Worm (Caenorhabditis elegans) whole organism, L1 larva: Measurements from ENCODE around the gene C34C6.10.
A peak's percentile ranks its signal among the peaks of the same experiment; 100 is the strongest.

Experiments used
- C16A3.4 ChIP-seq: fragments of 150-350 bp; optimal IDR thresholded peaks from 2 replicates; lab custom pipeline; 2014; ENCODE audit warnings: missing biosample characterization, missing genetic modification characterization
- Y116A8C.19 ChIP-seq: sonication (generic microtip); optimal IDR thresholded peaks from 2 replicates; lab custom pipeline; 2016; ENCODE audit warnings: missing compliant biosample characterization, missing genetic modification characterization, borderline replicate concordance
- alr-1 ChIP-seq: fragments of 200-800 bp; sonication (Bioruptor generic); optimal IDR thresholded peaks from 2 replicates; lab custom pipeline; 2018; ENCODE audit warnings: borderline replicate concordance, mild to moderate bottlenecking, missing genetic modification characterization, missing compliant biosample characterization
- ceh-63 ChIP-seq: fragments of 200-800 bp; sonication (Bioruptor generic); optimal IDR thresholded peaks from 2 replicates; lab custom pipeline; 2018; ENCODE audit warnings: mild to moderate bottlenecking, missing genetic modification characterization, missing compliant biosample characterization
- ceh-8 ChIP-seq: fragments of 200-800 bp; sonication (Bioruptor generic); optimal IDR thresholded peaks from 2 replicates; lab custom pipeline; 2018; ENCODE audit warnings: mild to moderate bottlenecking, missing genetic modification characterization, moderate library complexity, missing compliant biosample characterization
- ceh-88 ChIP-seq: fragments of 200-800 bp; sonication (Bioruptor generic); IDR thresholded peaks from 2 replicates; pipeline ENCODE4 v1.3.6; 2022; ENCODE audit warnings: missing genetic modification characterization, missing compliant biosample characterization
- ces-1 ChIP-seq: fragments of 150-350 bp; optimal IDR thresholded peaks from 2 replicates; lab custom pipeline; 2014; ENCODE audit warnings: missing biosample characterization, missing genetic modification reagents, missing genetic modification characterization
- dpl-1 ChIP-seq, 3 experiments: fragments of 150-350 bp in 2 of 3; sonication (generic microtip) in 1 of 3; optimal IDR thresholded peaks; 2 replicates each; lab custom pipeline; 2014 to 2017; ENCODE audit warnings: missing biosample characterization in 3 of 3, missing genetic modification characterization in 3 of 3, missing genetic modification reagents in 3 of 3
- efl-1 ChIP-seq, 4 experiments: fragments of 150-350 bp; optimal IDR thresholded peaks in 3 of 4; peaks in 1 of 4; 1 replicate in 1 of 4; 2 replicates in 3 of 4; lab custom pipeline; 2014; ENCODE audit warnings: missing biosample characterization in 2 of 4, missing genetic modification characterization in 2 of 4, missing genetic modification reagents in 2 of 4
- efl-3 ChIP-seq: fragments of 200-800 bp; sonication (Bioruptor generic); optimal IDR thresholded peaks from 2 replicates; lab custom pipeline; 2018; ENCODE audit warnings: mild to moderate bottlenecking, missing genetic modification characterization, missing compliant biosample characterization
- elt-2 ChIP-seq: sonication (generic microtip); optimal IDR thresholded peaks from 2 replicates; lab custom pipeline; 2016; ENCODE audit warnings: missing genetic modification characterization, mild to moderate bottlenecking, inconsistent platforms, missing compliant biosample characterization, missing genetic modification reagents
- elt-3 ChIP-seq, 6 experiments: fragments of 150-350 bp in 1 of 6; sonication (generic microtip); optimal IDR thresholded peaks; 2 replicates each; lab custom pipeline; 2017 to 2018; ENCODE audit warnings: missing biosample characterization in 6 of 6, missing genetic modification characterization in 6 of 6, inconsistent platforms in 1 of 6
- ets-5 ChIP-seq: fragments of 200-800 bp; sonication (Bioruptor generic); IDR thresholded peaks from 2 replicates; pipeline ENCODE4 v1.3.6; 2022; ENCODE audit warnings: missing genetic modification characterization, missing compliant biosample characterization
- fkh-10 ChIP-seq: sonication (generic microtip); optimal IDR thresholded peaks from 2 replicates; lab custom pipeline; 2017; ENCODE audit warnings: missing biosample characterization, missing genetic modification reagents, missing genetic modification characterization
- grh-1 ChIP-seq: fragments of 200-800 bp; sonication (Bioruptor generic); IDR thresholded peaks from 2 replicates; pipeline ENCODE4 v1.3.6; 2022; ENCODE audit warnings: missing genetic modification reagents, missing genetic modification characterization, missing compliant biosample characterization
- irx-1 ChIP-seq: sonication (generic microtip); optimal IDR thresholded peaks from 2 replicates; lab custom pipeline; 2016; ENCODE audit warnings: missing genetic modification characterization, missing compliant biosample characterization
- jun-1 ChIP-seq: fragments of 150-350 bp; optimal IDR thresholded peaks from 2 replicates; lab custom pipeline; 2014; ENCODE audit warnings: missing biosample characterization, missing genetic modification reagents, missing genetic modification characterization
- lin-13 ChIP-seq: fragments of 150-350 bp; optimal IDR thresholded peaks from 2 replicates; lab custom pipeline; 2014; ENCODE audit warnings: missing biosample characterization, missing genetic modification reagents, missing genetic modification characterization
- lin-15B ChIP-seq: fragments of 150-350 bp; sonication (generic microtip); optimal IDR thresholded peaks from 3 replicates; lab custom pipeline; 2014; ENCODE audit warnings: missing biosample characterization, missing genetic modification characterization
- lin-39 ChIP-seq: fragments of 150-350 bp; optimal IDR thresholded peaks from 2 replicates; lab custom pipeline; 2014; ENCODE audit warnings: missing biosample characterization, missing genetic modification reagents, missing genetic modification characterization
- lir-3 ChIP-seq: sonication (generic microtip); optimal IDR thresholded peaks from 2 replicates; lab custom pipeline; 2016; ENCODE audit warnings: mild to moderate bottlenecking, missing genetic modification characterization, moderate library complexity, missing compliant biosample characterization; ENCODE audit not compliant: poor library complexity
- lsy-2 ChIP-seq, 2 experiments: fragments of 150-350 bp; optimal IDR thresholded peaks; 2 replicates each; lab custom pipeline; 2014; ENCODE audit warnings: missing biosample characterization in 2 of 2, missing genetic modification characterization in 2 of 2
- mab-9 ChIP-seq: fragments of 200-800 bp; sonication (Bioruptor generic); IDR thresholded peaks from 2 replicates; pipeline ENCODE4 v1.3.6; 2022; ENCODE audit warnings: missing genetic modification reagents, missing genetic modification characterization, missing compliant biosample characterization
- mef-2 ChIP-seq: fragments of 150-350 bp; optimal IDR thresholded peaks from 2 replicates; lab custom pipeline; 2014; ENCODE audit warnings: missing biosample characterization, missing genetic modification characterization
- mep-1 ChIP-seq: fragments of 150-350 bp; optimal IDR thresholded peaks from 2 replicates; lab custom pipeline; 2014; ENCODE audit warnings: missing biosample characterization, missing genetic modification characterization
- nhr-11 ChIP-seq: fragments of 150-350 bp; optimal IDR thresholded peaks from 2 replicates; lab custom pipeline; 2014; ENCODE audit warnings: missing biosample characterization, missing genetic modification characterization
- nhr-12 ChIP-seq: sonication (generic microtip); optimal IDR thresholded peaks from 2 replicates; lab custom pipeline; 2017; ENCODE audit warnings: missing biosample characterization, missing genetic modification characterization
- nhr-19 ChIP-seq: fragments of 200-800 bp; sonication (Bioruptor generic); conservative IDR thresholded peaks from 2 replicates; pipeline ENCODE4 v1.3.6; 2022; ENCODE audit warnings: missing genetic modification characterization, missing compliant biosample characterization
- nhr-237 ChIP-seq: fragments of 150-350 bp; optimal IDR thresholded peaks from 2 replicates; lab custom pipeline; 2014; ENCODE audit warnings: missing biosample characterization, missing genetic modification characterization
- nhr-71 ChIP-seq: sonication (generic microtip); optimal IDR thresholded peaks from 2 replicates; lab custom pipeline; 2016; ENCODE audit warnings: mild to moderate bottlenecking, missing genetic modification characterization, moderate library complexity, missing compliant biosample characterization
- nhr-76 ChIP-seq: sonication (generic microtip); optimal IDR thresholded peaks from 2 replicates; lab custom pipeline; 2017; ENCODE audit warnings: missing biosample characterization, missing genetic modification characterization
- nhr-85 ChIP-seq: sonication (generic microtip); peaks from one replicate; lab custom pipeline; 2016; ENCODE audit warnings: missing genetic modification characterization, inconsistent platforms, missing compliant biosample characterization
- nhr-90 ChIP-seq: sonication (generic microtip); optimal IDR thresholded peaks from 2 replicates; lab custom pipeline; 2016; ENCODE audit warnings: mild to moderate bottlenecking, missing genetic modification characterization, missing compliant biosample characterization; ENCODE audit not compliant: poor library complexity
- pax-3 ChIP-seq: fragments of 200-800 bp; sonication (Bioruptor generic); optimal IDR thresholded peaks from 2 replicates; lab custom pipeline; 2018; ENCODE audit warnings: mild to moderate bottlenecking, missing genetic modification characterization, moderate library complexity, missing compliant biosample characterization
- snu-23 ChIP-seq: sonication (generic microtip); optimal IDR thresholded peaks from 2 replicates; lab custom pipeline; 2016; ENCODE audit warnings: missing genetic modification characterization, missing compliant biosample characterization
- sox-4 ChIP-seq: sonication (generic microtip); optimal IDR thresholded peaks from 2 replicates; lab custom pipeline; 2016; ENCODE audit warnings: missing genetic modification characterization, missing compliant biosample characterization
- sptf-1 ChIP-seq: fragments of 150-350 bp; optimal IDR thresholded peaks from 2 replicates; lab custom pipeline; 2014; ENCODE audit warnings: missing biosample characterization, missing genetic modification characterization
- swsn-7 ChIP-seq: sonication (generic microtip); optimal IDR thresholded peaks from 2 replicates; lab custom pipeline; 2016; ENCODE audit warnings: missing genetic modification characterization, missing compliant biosample characterization
- tbx-2 ChIP-seq: sonication (generic microtip); optimal IDR thresholded peaks from 2 replicates; lab custom pipeline; 2016; ENCODE audit warnings: missing genetic modification characterization, missing compliant biosample characterization
- tlp-1 ChIP-seq: fragments of 150-350 bp; optimal IDR thresholded peaks from 2 replicates; lab custom pipeline; 2014; ENCODE audit warnings: missing biosample characterization, missing genetic modification characterization
- unc-130 ChIP-seq: fragments of 150-350 bp; optimal IDR thresholded peaks from 2 replicates; lab custom pipeline; 2017; ENCODE audit warnings: missing biosample characterization, missing genetic modification characterization, inconsistent platforms
- unc-62 ChIP-seq: fragments of 150-350 bp; optimal IDR thresholded peaks from 2 replicates; lab custom pipeline; 2014; ENCODE audit warnings: missing biosample characterization, missing genetic modification reagents, missing genetic modification characterization
- unc-86 ChIP-seq: sonication (generic microtip); optimal IDR thresholded peaks from 2 replicates; lab custom pipeline; 2016; ENCODE audit warnings: missing genetic modification characterization, missing compliant biosample characterization
- vab-15 ChIP-seq: sonication (generic microtip); optimal IDR thresholded peaks from 2 replicates; lab custom pipeline; 2017; ENCODE audit warnings: missing genotype, mild to moderate bottlenecking, missing genetic modification characterization, missing compliant biosample characterization
- xbp-1 ChIP-seq: sonication (generic microtip); optimal IDR thresholded peaks from 2 replicates; lab custom pipeline; 2016; ENCODE audit warnings: missing genetic modification characterization, missing compliant biosample characterization
- ztf-4 ChIP-seq: fragments of 150-350 bp; optimal IDR thresholded peaks from 2 replicates; lab custom pipeline; 2014; ENCODE audit warnings: missing biosample characterization, missing genetic modification characterization

Gene C34C6.10

DNA sequence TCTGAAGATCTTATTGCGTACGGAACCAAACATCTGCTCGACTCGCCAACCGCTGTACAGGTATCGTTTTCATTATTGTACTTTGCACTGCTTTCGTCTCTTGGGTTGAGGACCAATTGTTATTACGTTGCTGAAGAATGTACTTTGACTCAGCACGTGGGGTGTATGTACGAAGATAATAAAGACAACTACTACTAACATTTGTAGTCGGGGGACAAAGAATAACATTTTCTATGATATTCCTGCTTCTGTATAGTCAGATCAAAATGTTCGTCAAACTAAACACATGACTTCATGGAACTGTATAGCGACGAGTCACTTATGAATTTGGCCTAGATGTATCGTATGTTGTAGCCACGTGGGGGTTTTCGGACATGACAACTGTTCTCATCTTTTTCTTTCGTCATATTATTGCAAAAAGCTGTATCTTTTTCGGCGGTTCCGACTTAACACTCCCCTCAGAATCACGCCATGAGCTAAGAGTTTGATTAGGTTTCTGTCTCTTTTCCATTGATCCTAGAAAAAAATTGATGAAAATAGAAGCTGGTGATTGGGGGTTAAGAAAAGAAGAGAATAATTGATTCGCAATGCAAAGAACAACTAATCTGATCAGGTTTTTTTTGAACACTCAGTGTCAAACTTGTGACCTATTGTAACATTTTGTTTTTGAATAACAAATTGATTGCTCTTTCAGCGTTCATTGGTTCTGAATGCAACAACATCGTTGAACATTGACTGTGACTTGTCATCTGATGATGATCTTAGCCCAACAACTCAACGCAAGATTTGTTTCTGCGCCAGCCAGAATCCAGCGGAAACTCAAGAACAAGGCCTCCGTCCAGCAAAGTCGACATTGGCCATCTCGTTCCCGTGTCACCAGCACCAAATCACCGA lies 49.1 kb upstream of the C34C6.10 start (continued):
- no peak for TF ChIP-seq efl-3 (GFP tag; lab: Kevin White, UChicago)
- no peak for TF ChIP-seq lin-39 (tag; lab: Kevin White, UChicago)
- TF ChIP-seq lin-13, result peak; percentile 31
- TF ChIP-seq ceh-63 (GFP tag; lab: Kevin White, UChicago), result no peak
- TF ChIP-seq elt-3 (tag; optimal IDR thresholded peaks at IDR 0.05; lab: Kevin White, UChicago), result peak in 1 of 6 experiments; percentile 59
- TF ChIP-seq, all 84 proteins: peak for 23

- TF ChIP-seq C16A3.4 (no peak), dpl-1 (GFP tag; optimal IDR thresholded peaks at IDR 0.05; lab: Kevin White, UChicago) (peak in 1 of 3 experiments; percentile 24), jun-1 (tag; lab: Kevin White, UChicago) (no peak), nhr-90 (tag; lab: Kevin White, UChicago) (peak; percentile 39), ceh-88 (GFP tag; lab: Robert Waterston, UW) (no peak), unc-62 (no peak), ces-1 (no peak), mef-2 (tag; lab: Kevin White, UChicago) (no peak), nhr-76 (no peak), vab-15 (no peak), nhr-12 (tag; lab: Kevin White, UChicago) (no peak), lsy-2 (tag; optimal IDR thresholded peaks at IDR 0.05; lab: Kevin White, UChicago) (peak in 1 of 2 experiments; percentile 20), lin-15B (no peak), sox-4 (tag; lab: Kevin White, UChicago) (no peak), efl-1 (optimal IDR thresholded peaks at IDR 0.05; lab: Kevin White, UChicago) (no peak), efl-1 (GFP tag; optimal IDR thresholded peaks at IDR 0.05 in 1 of 2; lab: Kevin White, UChicago) (no peak), lir-3 (tag; lab: Kevin White, UChicago) (peak; percentile 42), mep-1 (tag; lab: Kevin White, UChicago) (peak; percentile 2), nhr-71 (tag; lab: Kevin White, UChicago) (peak; percentile 60), elt-2 (tag; lab: Kevin White, UChicago) (peak; percentile 71), ets-5 (GFP tag; lab: Robert Waterston, UW) (no peak), snu-23 (GFP tag; lab: Kevin White, UChicago) (peak; percentile 67), fkh-10 (no peak), ztf-4 (tag; lab: Kevin White, UChicago) (no peak), xbp-1 (tag; lab: Kevin White, UChicago) (peak; percentile 17), sptf-1 (tag; lab: Kevin White, UChicago) (no peak), tlp-1 (tag; lab: Kevin White, UChicago) (no peak), tbx-2 (tag; lab: Kevin White, UChicago) (peak; percentile 47), nhr-19 (GFP tag; lab: Robert Waterston, UW) (peak; percentile 61), lin-13 (no peak), irx-1 (tag; lab: Kevin White, UChicago) (no peak), elt-3 (tag; optimal IDR thresholded peaks at IDR 0.05; lab: Kevin White, UChicago) (peak in 1 of 6 experiments; percentile 59), nhr-11 (tag; lab: Kevin White, UChicago) (no peak), unc-86 (tag; lab: Kevin White, UChicago) (no peak), ceh-63 (GFP tag; lab: Kevin White, UChicago) (no peak), grh-1 (GFP tag; lab: Robert Waterston, UW) (no peak), nhr-85 (tag; lab: Kevin White, UChicago) (peak; percentile 86), nhr-237 (no peak), mab-9 (GFP tag; lab: Robert Waterston, UW) (no peak), swsn-7 (tag; lab: Kevin White, UChicago) (peak; percentile 11), pax-3 (tag; lab: Kevin White, UChicago) (no peak), unc-130 (tag; lab: Kevin White, UChicago) (peak; percentile 17), alr-1 (tag; lab: Kevin White, UChicago) (no peak), Y116A8C.19 (tag; lab: Kevin White, UChicago) (no peak), ceh-8 (no peak)
These were observed 47.9 kb upstream of the C34C6.10 start, which contains the start of gene mak-1 for ce11 chrII:8743379-8744173. TSS of gene mak-1 (plus strand) at chrII:8744071.
